Worm (Caenorhabditis elegans) whole organism, L4 larva: ENCODE data around the gene clec-1.

Experiments
- daf-12 ChIP-seq: fragments of 150-350 bp; optimal IDR thresholded peaks from 2 replicates; lab custom pipeline; 2014; ENCODE audit warnings: missing biosample characterization, missing genetic modification reagents, missing genetic modification characterization
- dmd-6 ChIP-seq: fragments of 200-800 bp; sonication (Bioruptor generic); IDR thresholded peaks from 2 replicates; pipeline ENCODE4 v1.3.6; 2022; ENCODE audit warnings: missing genetic modification reagents, missing genetic modification characterization, missing compliant biosample characterization
- hlh-30 ChIP-seq: sonication (generic microtip); optimal IDR thresholded peaks from 2 replicates; lab custom pipeline; 2017; ENCODE audit warnings: antibody characterized with exemption, mild to moderate bottlenecking, missing genetic modification characterization, missing compliant biosample characterization; ENCODE audit not compliant: insufficient read depth
- lir-3 ChIP-seq: sonication (generic microtip); optimal IDR thresholded peaks from 2 replicates; lab custom pipeline; 2016; ENCODE audit warnings: mild to moderate bottlenecking, missing genetic modification characterization, missing compliant biosample characterization
- mep-1 ChIP-seq: fragments of 150-350 bp; sonication (generic microtip); optimal IDR thresholded peaks from 3 replicates; lab custom pipeline; 2014; ENCODE audit warnings: missing biosample characterization, missing genetic modification characterization
- nhr-102 ChIP-seq: sonication (generic microtip); optimal IDR thresholded peaks from 2 replicates; lab custom pipeline; 2016; ENCODE audit warnings: mild to moderate bottlenecking, missing genetic modification characterization, moderate library complexity, missing compliant biosample characterization
- php-3 ChIP-seq: fragments of 200-800 bp; sonication (Bioruptor generic); IDR thresholded peaks from 2 replicates; pipeline ENCODE4 v1.3.6; 2022; ENCODE audit warnings: missing genetic modification reagents, missing genetic modification characterization, missing compliant biosample characterization

DNA sequence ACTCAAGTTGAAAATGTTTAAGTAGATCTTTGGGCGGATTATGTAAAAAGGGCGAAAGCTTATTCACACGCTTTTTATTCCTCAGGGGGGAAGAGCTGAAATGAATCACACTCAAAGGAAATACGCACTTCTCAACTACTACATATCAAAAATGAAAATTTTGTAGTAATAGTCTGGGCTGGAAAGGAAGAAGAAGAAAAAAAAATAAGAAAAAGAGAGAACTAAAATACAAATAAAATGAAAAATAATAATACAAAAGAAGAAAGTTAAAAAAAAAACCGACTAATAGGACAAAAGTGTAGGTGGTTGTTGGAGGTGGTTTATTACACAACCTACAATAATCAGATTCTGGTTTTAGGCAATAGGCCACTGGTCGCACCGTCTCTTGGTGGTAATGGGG lies 36.1 kb downstream of the clec-1 start, which contains the start of gene K09H11.6:
- no peak for TF ChIP-seq lir-3 (tag; lab: Kevin White, UChicago)
- no peak for TF ChIP-seq php-3
- no peak for TF ChIP-seq daf-12 (tag; lab: Kevin White, UChicago)
- no peak for TF ChIP-seq dmd-6
- no peak for TF ChIP-seq nhr-102 (tag; lab: Kevin White, UChicago)
- TF ChIP-seq hlh-30 (tag; lab: Kevin White, UChicago), result no peak
- no peak for TF ChIP-seq mep-1 (tag; lab: Kevin White, UChicago)
